Fruit fly (Drosophila melanogaster): ENCODE data around the gene Nbr.

Gene Nbr

DNA sequence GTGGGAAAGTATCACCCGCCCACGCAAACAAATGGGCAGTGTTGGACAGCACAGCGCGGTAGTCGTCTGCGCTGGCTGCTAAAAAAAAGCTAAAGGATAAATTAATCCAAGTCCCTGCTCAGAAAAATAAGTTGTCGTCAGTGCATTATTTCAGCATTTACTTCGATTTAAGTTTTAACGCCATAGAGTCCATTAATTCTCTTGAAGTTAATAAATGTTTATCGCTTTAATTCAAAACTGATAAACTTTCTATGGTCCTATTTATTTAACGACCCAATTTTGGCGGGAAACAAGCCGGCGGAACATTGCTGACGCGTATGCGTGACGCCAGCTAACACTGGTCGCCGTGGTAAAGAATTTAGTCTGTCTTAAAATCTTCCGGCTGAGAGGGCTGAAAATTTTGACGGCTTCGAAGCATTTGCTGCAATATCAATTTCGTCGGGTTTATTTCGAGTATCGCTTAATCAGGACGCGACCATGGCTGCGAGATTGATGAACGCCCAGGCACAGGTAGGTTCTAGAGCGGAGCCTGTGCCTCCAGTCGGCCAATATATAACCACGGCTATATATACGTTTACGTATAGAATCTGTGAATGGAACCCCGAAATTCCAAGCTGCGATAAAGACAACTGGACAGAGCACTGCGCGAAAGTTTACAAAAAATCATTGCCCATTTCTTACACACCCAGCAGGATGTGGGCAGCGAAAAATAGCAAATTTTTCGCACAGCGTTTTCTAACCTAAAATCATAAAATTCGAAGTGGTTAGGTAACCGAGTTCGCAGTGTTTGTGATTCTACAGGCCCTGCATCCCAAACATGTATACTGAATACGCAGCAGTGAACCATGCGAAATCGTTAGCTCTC is 5.6 kb upstream of the Nbr start, which contains the start of the genes mAcon1, CG43345 and CG43346 (continued):
- TF ChIP-seq exex (tag; optimal IDR thresholded peaks at IDR 0.05) (peak; percentile 54), klu (GFP tag; IDR thresholded peaks at IDR 0.05) (peak; percentile 96), CG14014 (GFP tag; IDR thresholded peaks at IDR 0.05) (peak; percentile 75), Gsc (GFP tag; IDR thresholded peaks at IDR 0.05) (0 out of 2 replicates have a peak, but pooled peaks have one; percentile 8), CrebB (tag; optimal IDR thresholded peaks at IDR 0.05) (peak; percentile 58), ap (GFP tag; IDR thresholded peaks at IDR 0.05) (no peak), CG10274 (GFP tag; optimal IDR thresholded peaks at IDR 0.05) (peak; percentile 53), bigmax (GFP tag; optimal IDR thresholded peaks at IDR 0.05) (peak; percentile 86), CG2120 (GFP tag; optimal IDR thresholded peaks at IDR 0.05) (peak; percentile 93), esg (GFP tag; conservative IDR thresholded peaks at IDR 0.05) (peak; percentile 30), CG2712 (tag; optimal IDR thresholded peaks at IDR 0.05) (no peak), tgo (GFP tag; IDR thresholded peaks at IDR 0.05) (peak; percentile 58), CG4282 (GFP tag; optimal IDR thresholded peaks at IDR 0.05) (peak; percentile 59), Trl (optimal IDR thresholded peaks at IDR 0.05) (no peak), Trl (GFP tag; optimal IDR thresholded peaks at IDR 0.05) (peak; percentile 86), CG42726 (GFP tag; IDR thresholded peaks at IDR 0.05; ENCODE audit: partially characterized antibody) (no peak), danr (GFP tag; IDR thresholded peaks at IDR 0.05) (peak; percentile 66; the same call in 1 of the 2 replicates), CG9817 (tag; optimal IDR thresholded peaks at IDR 0.05) (peak; percentile 79), sob (GFP tag; IDR thresholded peaks at IDR 0.05) (peak; percentile 78), da (GFP tag; optimal IDR thresholded peaks at IDR 0.05) (peak; percentile 37), Atf-2 (GFP tag; optimal IDR thresholded peaks at IDR 0.05) (peak; percentile 84), unpg (GFP tag; optimal IDR thresholded peaks at IDR 0.05) (peak; percentile 64), CG3838 (GFP tag; optimal IDR thresholded peaks at IDR 0.05) (peak; percentile 45), ranshi (GFP tag; IDR thresholded peaks at IDR 0.05) (no peak; the same call in 1 of the 2 replicates), ttk (GFP tag; IDR thresholded peaks at IDR 0.05) (no peak), CG1529 (GFP tag; optimal IDR thresholded peaks at IDR 0.05) (peak; percentile 57), pita (GFP tag; optimal IDR thresholded peaks at IDR 0.05) (no peak), ken (GFP tag; IDR thresholded peaks at IDR 0.05) (peak; percentile 23; the same call in 1 of the 3 replicates), lmd (GFP tag; IDR thresholded peaks at IDR 0.05) (peak; percentile 76), CG34422 (GFP tag; IDR thresholded peaks at IDR 0.05) (peak; percentile 57; the same call in 1 of the 3 replicates), CG17186 (GFP tag; optimal IDR thresholded peaks at IDR 0.05) (peak; percentile 93), CG14860 (GFP tag; IDR thresholded peaks at IDR 0.05; ENCODE audit: partially characterized antibody) (no peak), Hr3 (GFP tag; optimal IDR thresholded peaks at IDR 0.05) (peak; percentile 76), HHEX (GFP tag; optimal IDR thresholded peaks at IDR 0.05) (peak; percentile 79), eve (GFP tag; optimal IDR thresholded peaks at IDR 0.05) (no peak), tup (GFP tag; optimal IDR thresholded peaks at IDR 0.05) (peak; percentile 65), CG5245 (GFP tag; optimal IDR thresholded peaks at IDR 0.05) (peak; percentile 7), Poxn (GFP tag; IDR thresholded peaks at IDR 0.05) (no peak), CG1233 (GFP tag; optimal IDR thresholded peaks at IDR 0.05) (peak; percentile 70), Camta (GFP tag; optimal IDR thresholded peaks at IDR 0.05) (peak; percentile 75), pnt (GFP tag; optimal IDR thresholded peaks at IDR 0.05) (peak; percentile 82), NC2α (GFP tag; optimal IDR thresholded peaks at IDR 0.05) (peak; percentile 82), CHES-1-like (GFP tag; optimal IDR thresholded peaks at IDR 0.05) (peak; percentile 87), Mes4 (GFP tag; optimal IDR thresholded peaks at IDR 0.05) (peak; percentile 73), inv (GFP tag; IDR thresholded peaks at IDR 0.05; ENCODE audit: partially characterized antibody) (peak; percentile 31; the same call in 1 of the 2 replicates), tx (GFP tag; optimal IDR thresholded peaks at IDR 0.05) (peak; percentile 83), CG3065 (GFP tag; optimal IDR thresholded peaks at IDR 0.05) (peak; percentile 64), CG30020 (tag; optimal IDR thresholded peaks at IDR 0.05) (peak; percentile 69), CG30403 (GFP tag; optimal IDR thresholded peaks at IDR 0.05) (peak; percentile 87), en (GFP tag; optimal IDR thresholded peaks at IDR 0.05) (peak; percentile 62)
